Fruit fly (Drosophila melanogaster) whole organism, embryonic: ENCODE data around the gene CG7550.

ENCODE experiments used
- Aef1 ChIP-seq: fragments of 200-800 bp; sonication (Bioruptor generic); IDR thresholded peaks from 3 replicates; pipeline ENCODE4 v1.3.6; 2022; ENCODE audit warnings: missing biosample characterization, missing genetic modification characterization
- Asciz ChIP-seq: fragments of 200-800 bp; sonication (Bioruptor generic); optimal IDR thresholded peaks from 2 replicates; lab custom pipeline; 2017; ENCODE audit warnings: missing biosample characterization, mild to moderate bottlenecking, missing genetic modification characterization, missing genetic modification reagents
- Atf-2 ChIP-seq: fragments of 200-800 bp; sonication (Bioruptor generic); optimal IDR thresholded peaks from 2 replicates; lab custom pipeline; 2016; ENCODE audit warnings: missing biosample characterization, missing genetic modification characterization
- Bgb ChIP-seq: fragments of 200-800 bp; sonication (Bioruptor generic); IDR thresholded peaks from 2 replicates; pipeline ENCODE4 v1.3.6; 2022; ENCODE audit warnings: missing biosample characterization, missing genetic modification characterization; ENCODE audit not compliant: partially characterized antibody
- Blimp-1 ChIP-seq: fragments of 200-800 bp; sonication (Bioruptor generic); optimal IDR thresholded peaks from 3 replicates; lab custom pipeline; 2018; ENCODE audit warnings: missing biosample characterization, missing genetic modification characterization, mild to moderate bottlenecking, moderate library complexity, missing genetic modification reagents
- CG10267 ChIP-seq: fragments of 200-800 bp; sonication (Bioruptor generic); optimal IDR thresholded peaks from 2 replicates; lab custom pipeline; 2018; ENCODE audit warnings: missing biosample characterization, mild to moderate bottlenecking, missing genetic modification characterization, moderate library complexity
- CG11723 ChIP-seq: fragments of 200-800 bp; sonication (Bioruptor generic); optimal IDR thresholded peaks from 2 replicates; lab custom pipeline; 2017; ENCODE audit warnings: missing biosample characterization, mild to moderate bottlenecking, missing genetic modification characterization
- CG13424 ChIP-seq: fragments of 200-800 bp; sonication (Bioruptor generic); optimal IDR thresholded peaks from 2 replicates; lab custom pipeline; 2019; ENCODE audit warnings: missing biosample characterization, mild to moderate bottlenecking, missing genetic modification characterization, moderate library complexity
- CG14667 ChIP-seq: fragments of 200-800 bp; sonication (Bioruptor generic); IDR thresholded peaks from 2 replicates; pipeline ENCODE4 v1.3.6; 2022; ENCODE audit warnings: missing biosample characterization, missing genetic modification characterization
- CG15514 ChIP-seq: fragments of 200-800 bp; sonication (Bioruptor generic); optimal IDR thresholded peaks from 3 replicates; lab custom pipeline; 2017; ENCODE audit warnings: missing biosample characterization, missing genetic modification characterization, mild to moderate bottlenecking, moderate library complexity, missing genetic modification reagents
- CG17912 ChIP-seq: fragments of 200-800 bp; sonication (Bioruptor generic); optimal IDR thresholded peaks from 2 replicates; lab custom pipeline; 2018; ENCODE audit warnings: missing biosample characterization, mild to moderate bottlenecking, missing genetic modification characterization
- CG2116 ChIP-seq: fragments of 200-800 bp; sonication (Bioruptor generic); optimal IDR thresholded peaks from 3 replicates; lab custom pipeline; 2018; ENCODE audit warnings: missing biosample characterization, mild to moderate bottlenecking, missing genetic modification characterization
- CG3065 ChIP-seq: fragments of 200-800 bp; sonication (Bioruptor generic); optimal IDR thresholded peaks from 2 replicates; lab custom pipeline; 2016; ENCODE audit warnings: missing biosample characterization, missing genetic modification characterization
- CG3847 ChIP-seq: fragments of 200-800 bp; sonication (Bioruptor generic); IDR thresholded peaks from 2 replicates; pipeline ENCODE4 v1.3.6; 2022; ENCODE audit warnings: missing biosample characterization, missing genetic modification characterization
- CG4404 ChIP-seq: fragments of 200-800 bp; sonication (Bioruptor generic); IDR thresholded peaks from 2 replicates; pipeline ENCODE4 v1.3.6; 2022; ENCODE audit warnings: missing biosample characterization, missing genetic modification characterization
- CG4617 ChIP-seq: fragments of 200-800 bp; sonication (Bioruptor generic); optimal IDR thresholded peaks from 3 replicates; lab custom pipeline; 2016; ENCODE audit warnings: missing biosample characterization, missing genetic modification characterization, borderline replicate concordance
- CG8478 ChIP-seq: fragments of >200 bp; optimal IDR thresholded peaks from 2 replicates; lab custom pipeline; 2018
- CG9609 ChIP-seq: fragments of 200-800 bp; sonication (Bioruptor generic); optimal IDR thresholded peaks from 3 replicates; lab custom pipeline; 2016; ENCODE audit warnings: missing biosample characterization, missing genetic modification characterization
- Camta ChIP-seq: fragments of 200-800 bp; sonication (Bioruptor generic); optimal IDR thresholded peaks from 2 replicates; lab custom pipeline; 2016; ENCODE audit warnings: missing biosample characterization, missing genetic modification characterization
- CkIIα-i1 ChIP-seq: fragments of 200-800 bp; sonication (Bioruptor generic); IDR thresholded peaks from 2 replicates; pipeline ENCODE4 v1.3.6; 2022; ENCODE audit warnings: missing biosample characterization, missing genetic modification characterization
- Deaf1 ChIP-seq: fragments of 200-800 bp; optimal IDR thresholded peaks from 3 replicates; lab custom pipeline; 2019; ENCODE audit warnings: missing biosample characterization, mild to moderate bottlenecking, missing genetic modification characterization, moderate library complexity
- Dref ChIP-seq: fragments of 200-800 bp; sonication (Bioruptor generic); IDR thresholded peaks from 2 replicates; pipeline ENCODE4 v1.3.6; 2022; ENCODE audit warnings: missing biosample characterization, missing genetic modification characterization
- ERR ChIP-seq: fragments of 200-800 bp; sonication (Bioruptor generic); optimal IDR thresholded peaks from 2 replicates; lab custom pipeline; 2016; ENCODE audit warnings: missing biosample characterization, missing genetic modification characterization
- Eip74EF ChIP-seq, 2 experiments: fragments of 200-800 bp in 1 of 2; fragments of >200 bp in 1 of 2; sonication (Bioruptor generic) in 1 of 2; optimal IDR thresholded peaks; 2 replicates each; lab custom pipeline; 2017 to 2019; ENCODE audit warnings: missing biosample characterization in 2 of 2, missing genetic modification characterization in 2 of 2, mild to moderate bottlenecking in 1 of 2, moderate library complexity in 1 of 2
- HLH4C ChIP-seq: fragments of 200-800 bp; sonication (Bioruptor generic); IDR thresholded peaks from 3 replicates; pipeline ENCODE4 v1.3.6; 2022; ENCODE audit warnings: missing biosample characterization, missing genetic modification characterization; ENCODE audit not compliant: partially characterized antibody
- HmgD ChIP-seq: fragments of 200-800 bp; sonication (Bioruptor generic); optimal IDR thresholded peaks from 3 replicates; lab custom pipeline; 2016; ENCODE audit warnings: missing biosample characterization, missing genetic modification characterization
- Hr78 ChIP-seq, 2 experiments: fragments of 200-800 bp in 1 of 2; fragments of >200 bp in 1 of 2; sonication (Bioruptor generic) in 1 of 2; optimal IDR thresholded peaks; 2 replicates each; lab custom pipeline; 2017 to 2019; ENCODE audit warnings: missing biosample characterization in 2 of 2, missing genetic modification characterization in 2 of 2, mild to moderate bottlenecking in 1 of 2, moderate library complexity in 1 of 2
- Lpt ChIP-seq: fragments of >200 bp; optimal IDR thresholded peaks from 2 replicates; lab custom pipeline; 2018; ENCODE audit warnings: missing biosample characterization, missing genetic modification characterization
- MBD-R2 ChIP-seq: fragments of 200-800 bp; sonication (Bioruptor generic); IDR thresholded peaks from 2 replicates; pipeline ENCODE4 v1.3.6; 2022; ENCODE audit warnings: missing biosample characterization, missing genetic modification characterization
- MESR4 ChIP-seq: fragments of 200-800 bp; sonication (Bioruptor generic); optimal IDR thresholded peaks from 2 replicates; lab custom pipeline; 2018; ENCODE audit warnings: missing biosample characterization, mild to moderate bottlenecking, missing genetic modification characterization, moderate library complexity
- Med ChIP-seq: fragments of 200-800 bp; sonication (Bioruptor generic); peaks from one replicate; lab custom pipeline; 2016; ENCODE audit warnings: missing biosample characterization, missing genetic modification characterization, mild to moderate bottlenecking, inconsistent platforms, moderate library complexity
- Opbp ChIP-seq: fragments of 200-800 bp; sonication (Bioruptor generic); IDR thresholded peaks from 3 replicates; pipeline ENCODE4 v1.3.6; 2022; ENCODE audit warnings: missing biosample characterization, missing genetic modification characterization; ENCODE audit not compliant: partially characterized antibody
- Rx ChIP-seq: fragments of 200-800 bp; sonication (Bioruptor generic); IDR thresholded peaks from 2 replicates; pipeline ENCODE4 v1.3.6; 2022; ENCODE audit warnings: missing biosample characterization, missing genetic modification characterization
- Stat92E ChIP-seq, 3 experiments: fragments of >200 bp in 2 of 3; fragments of 200-800 bp in 1 of 3; sonication (Bioruptor generic) in 1 of 3; optimal IDR thresholded peaks; 2 replicates each; lab custom pipeline; 2017 to 2019; ENCODE audit warnings: missing biosample characterization in 3 of 3, missing genetic modification characterization in 3 of 3, mild to moderate bottlenecking in 1 of 3, moderate library complexity in 1 of 3
- bab2 ChIP-seq: fragments of 200-800 bp; sonication (Bioruptor generic); optimal IDR thresholded peaks from 2 replicates; lab custom pipeline; 2016; ENCODE audit warnings: missing biosample characterization, missing genetic modification characterization
- chif ChIP-seq, 2 experiments: fragments of 200-800 bp; sonication (Bioruptor generic); optimal IDR thresholded peaks; 3 replicates each; lab custom pipeline; 2016; ENCODE audit warnings: missing biosample characterization in 2 of 2, missing genetic modification characterization in 2 of 2
- chinmo ChIP-seq: fragments of 200-800 bp; sonication (Bioruptor generic); IDR thresholded peaks from 4 replicates; pipeline ENCODE4 v1.3.6; 2022; ENCODE audit warnings: missing biosample characterization, missing genetic modification characterization; ENCODE audit not compliant: partially characterized antibody
- ems ChIP-seq: fragments of 200-800 bp; sonication (Bioruptor generic); optimal IDR thresholded peaks from 3 replicates; lab custom pipeline; 2016; ENCODE audit warnings: missing biosample characterization, missing genetic modification characterization
- ewg ChIP-seq: fragments of 200-800 bp; sonication (Bioruptor generic); optimal IDR thresholded peaks from 3 replicates; lab custom pipeline; 2017; ENCODE audit warnings: mild to moderate bottlenecking, missing biosample characterization, missing genetic modification reagents, missing genetic modification characterization
- oc ChIP-seq: fragments of 200-800 bp; sonication (Bioruptor generic); optimal IDR thresholded peaks from 2 replicates; lab custom pipeline; 2018; ENCODE audit warnings: missing biosample characterization, mild to moderate bottlenecking, missing genetic modification characterization, moderate library complexity
- otp ChIP-seq: fragments of 200-800 bp; sonication (Bioruptor generic); IDR thresholded peaks from 3 replicates; pipeline ENCODE4, ENCODE4 v1.3.6; 2022; ENCODE audit warnings: missing biosample characterization, missing genetic modification characterization
- pros ChIP-seq: fragments of 200-800 bp; sonication (Bioruptor generic); optimal IDR thresholded peaks from 3 replicates; lab custom pipeline; 2019; ENCODE audit warnings: missing biosample characterization, mild to moderate bottlenecking, missing genetic modification characterization, moderate library complexity
- psq ChIP-seq: fragments of 200-800 bp; sonication (Bioruptor generic); optimal IDR thresholded peaks from 2 replicates; lab custom pipeline; 2017; ENCODE audit warnings: missing biosample characterization, missing genetic modification characterization
- repo ChIP-seq: fragments of 200-800 bp; sonication (Bioruptor generic); optimal IDR thresholded peaks from 2 replicates; lab custom pipeline; 2016; ENCODE audit warnings: missing biosample characterization, missing genetic modification characterization
- ro ChIP-seq: fragments of 200-800 bp; sonication (Bioruptor generic); IDR thresholded peaks from 2 replicates; pipeline ENCODE4 v1.3.6; 2022; ENCODE audit warnings: missing biosample characterization, missing genetic modification characterization
- sim ChIP-seq: fragments of 200-800 bp; sonication (Bioruptor generic); IDR thresholded peaks from 2 replicates; pipeline ENCODE4 v1.3.6; 2022; ENCODE audit warnings: missing biosample characterization, missing genetic modification characterization
- slp2 ChIP-seq: fragments of 200-800 bp; sonication (Bioruptor generic); optimal IDR thresholded peaks from 2 replicates; lab custom pipeline; 2016; ENCODE audit warnings: missing biosample characterization, missing genetic modification characterization
- stwl ChIP-seq: fragments of 200-800 bp; sonication (Bioruptor generic); optimal IDR thresholded peaks from 3 replicates; lab custom pipeline; 2018; ENCODE audit warnings: missing biosample characterization, mild to moderate bottlenecking, missing genetic modification characterization, moderate library complexity
- tx ChIP-seq: fragments of 200-800 bp; sonication (Bioruptor generic); optimal IDR thresholded peaks from 2 replicates; lab custom pipeline; 2016; ENCODE audit warnings: missing biosample characterization, missing genetic modification characterization
- zfh2 ChIP-seq: fragments of 200-800 bp; sonication (Bioruptor generic); optimal IDR thresholded peaks from 2 replicates; lab custom pipeline; 2016; ENCODE audit warnings: missing biosample characterization, missing genetic modification characterization

Gene CG7550

DNA sequence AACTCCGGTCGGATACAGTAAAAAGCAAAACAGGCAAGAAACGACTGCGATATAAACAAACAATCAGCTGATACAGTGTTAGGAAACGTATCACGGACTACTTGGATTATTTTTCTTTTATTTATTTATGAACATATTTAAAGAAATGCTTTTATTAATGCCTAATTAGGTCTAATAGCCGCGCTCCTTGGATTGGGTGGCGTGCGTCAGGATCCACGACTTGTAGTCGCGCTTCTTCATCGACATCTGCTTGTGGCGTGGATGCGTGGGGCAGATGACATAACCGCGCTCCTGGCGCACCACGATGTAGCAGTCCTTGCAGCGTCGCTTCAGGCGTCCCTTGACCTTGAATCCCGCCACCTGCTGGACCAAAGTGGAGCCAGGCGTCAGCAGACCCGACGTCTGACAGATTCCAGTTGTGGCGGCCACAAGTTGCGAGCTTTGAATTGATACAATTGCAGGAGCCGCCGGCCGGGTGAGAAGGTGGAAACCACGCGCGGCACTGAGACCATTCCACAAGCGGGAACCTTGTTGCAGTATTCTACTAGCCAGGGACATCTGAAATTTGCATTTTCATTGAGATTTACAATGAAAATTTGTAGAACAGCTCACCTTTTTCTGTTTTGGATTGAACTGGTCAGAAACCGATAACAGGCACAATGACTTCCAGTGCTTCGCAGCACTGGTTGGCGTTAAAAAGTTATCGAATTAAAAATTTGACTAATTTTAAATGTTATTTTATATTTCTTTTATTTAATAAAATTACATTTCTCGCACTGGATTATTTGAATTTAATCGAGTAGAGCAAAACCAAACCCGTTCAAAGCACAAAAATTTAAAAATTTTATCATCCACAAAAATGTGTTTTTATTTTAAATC, at the start of gene CG7550, which contains the start of gene mRpL36 (continued):
- TF ChIP-seq Dref (GFP tag; lab: Robert Waterston, UW) (peak; percentile 68), CG15514 (peak; percentile 26), MESR4 (no peak), Atf-2 (GFP tag; lab: Kevin White, UChicago) (no peak), oc (tag; lab: Kevin White, UChicago) (no peak), Rx (no peak), sim (GFP tag; lab: Robert Waterston, UW) (no peak), slp2 (GFP tag; lab: Kevin White, UChicago) (peak; percentile 1), chif (GFP tag; optimal IDR thresholded peaks at IDR 0.05; lab: Kevin White, UChicago) (no peak), CG8478 (lab: Kevin White, UChicago) (no peak), CG3065 (GFP tag; lab: Kevin White, UChicago) (no peak), Bgb (GFP tag; lab: Robert Waterston, UW) (no peak), repo (no peak), ro (GFP tag; lab: Robert Waterston, UW) (no peak), CG3847 (GFP tag; lab: Robert Waterston, UW) (no peak), HmgD (GFP tag; lab: Kevin White, UChicago) (no peak), HLH4C (0 out of 3 replicates have a peak, but pooled peaks have one; percentile 26), CG2116 (GFP tag; lab: Kevin White, UChicago) (peak; percentile 21), stwl (tag; lab: Kevin White, UChicago) (peak; percentile 20), Eip74EF (GFP tag; optimal IDR thresholded peaks at IDR 0.05; lab: Kevin White, UChicago) (no peak), Lpt (GFP tag; lab: Kevin White, UChicago) (no peak), zfh2 (GFP tag; lab: Kevin White, UChicago) (no peak), pros (GFP tag; lab: Kevin White, UChicago) (no peak), MBD-R2 (GFP tag; lab: Robert Waterston, UW) (peak; percentile 48; the same call in 1 of the 2 replicates), Asciz (GFP tag; lab: Kevin White, UChicago) (no peak), CG9609 (GFP tag; lab: Kevin White, UChicago) (no peak), otp (GFP tag; lab: Robert Waterston, UW) (no peak), Blimp-1 (GFP tag; lab: Kevin White, UChicago) (no peak), CG10267 (tag; lab: Kevin White, UChicago) (peak; percentile 67), Hr78 (GFP tag; optimal IDR thresholded peaks at IDR 0.05; lab: Kevin White, UChicago) (no peak), CG14667 (GFP tag; lab: Robert Waterston, UW) (no peak), tx (no peak), CkIIα-i1 (no peak), Med (GFP tag; lab: Kevin White, UChicago) (peak; percentile 55), CG13424 (tag; lab: Kevin White, UChicago) (no peak), Aef1 (no peak), Stat92E (GFP tag; optimal IDR thresholded peaks at IDR 0.05; lab: Kevin White, UChicago) (no peak)

- TF ChIP-seq CG4404 (GFP tag; lab: Robert Waterston, UW) = no peak
- TF ChIP-seq CG4617 (GFP tag; lab: Kevin White, UChicago) = no peak
- TF ChIP-seq ewg (GFP tag; lab: Kevin White, UChicago) = no peak
- TF ChIP-seq Opbp = no peak
- no peak for TF ChIP-seq bab2 (GFP tag; lab: Kevin White, UChicago)
- no peak for TF ChIP-seq CG11723 (GFP tag; lab: Kevin White, UChicago)
- no peak for TF ChIP-seq CG17912
- TF ChIP-seq chinmo (GFP tag; lab: Robert Waterston, UW) = 0 out of 4 replicates have a peak, but pooled peaks have one; percentile 50
- no peak for TF ChIP-seq ERR
- no peak for TF ChIP-seq ems
- peak; percentile 67 for TF ChIP-seq Deaf1 (tag; lab: Kevin White, UChicago)
- no peak for TF ChIP-seq psq
- TF ChIP-seq Camta (GFP tag; lab: Kevin White, UChicago) = no peak
Measured at dm6 chr3L:8165436-8165835, 41.1 kb upstream of the CG7550 start, which contains the start of gene CG13675. TSS of gene CG13675 (minus strand) at chr3L:8165518.
